Worm (Caenorhabditis elegans): Measurements from ENCODE around the gene C34C12.12.

DNA sequence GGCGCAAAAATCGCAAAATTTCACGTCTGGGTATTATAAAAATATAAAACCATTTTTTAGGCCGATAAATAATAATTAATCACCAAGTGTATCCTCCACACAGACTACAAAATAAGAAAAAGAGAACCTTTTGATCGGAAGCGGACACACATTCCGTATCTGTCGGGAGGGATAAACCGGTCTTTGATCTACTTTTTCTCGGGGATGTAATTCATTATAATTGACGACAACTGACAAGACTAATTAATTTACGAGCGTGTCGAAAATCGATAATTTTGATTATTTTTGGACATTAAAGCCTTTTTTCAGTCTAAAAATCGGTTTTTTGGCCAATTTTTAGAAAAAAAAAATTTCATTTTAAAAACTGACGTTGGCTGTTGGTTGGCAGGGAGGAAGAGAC, 17.4 kb downstream of the C34C12.12 start:
- TF ChIP-seq nhr-76 (tag; optimal IDR thresholded peaks at IDR 0.05) (no peak), swsn-7 (tag; optimal IDR thresholded peaks at IDR 0.05) (no peak), unc-62 (GFP tag; optimal IDR thresholded peaks at IDR 0.05) (no peak), nhr-77 (tag; optimal IDR thresholded peaks at IDR 0.05) (no peak), tlp-1 (tag; optimal IDR thresholded peaks at IDR 0.05) (no peak), jun-1 (tag; optimal IDR thresholded peaks at IDR 0.05) (no peak), ztf-11 (tag; optimal IDR thresholded peaks at IDR 0.05) (no peak), alr-1 (tag; optimal IDR thresholded peaks at IDR 0.05; ENCODE audit: borderline replicate concordance) (no peak), nhr-19 (GFP tag; conservative IDR thresholded peaks at IDR 0.05) (no peak)
